3 worm cellular contexts compared by ENCODE assay signal in genomic region chrV:9065915-9066314, ce11.
TF ChIP-seq lines count a peak whose summit lies in the region.

No protein-coding gene starts in this region.

TF ChIP-seq in whole organism, L1 larva, 84 proteins besides CTCF, POLR2A, EP300 and RAD21:
- peak; percentile 11 for TF ChIP-seq nhr-20 (tag; optimal IDR thresholded peaks at IDR 0.05; lab: Kevin White, UChicago)
- peak; percentile 72 for TF ChIP-seq blmp-1 (tag; optimal IDR thresholded peaks at IDR 0.05; lab: Kevin White, UChicago)
- peak; percentile 62 for TF ChIP-seq lin-14 (GFP tag; optimal IDR thresholded peaks at IDR 0.05; lab: Kevin White, UChicago)
- peak; percentile 91 for TF ChIP-seq nhr-85 (tag; lab: Kevin White, UChicago)
- TF ChIP-seq nhr-12 (tag; optimal IDR thresholded peaks at IDR 0.05; lab: Kevin White, UChicago), result no peak
- TF ChIP-seq snu-23 (GFP tag; optimal IDR thresholded peaks at IDR 0.05; lab: Kevin White, UChicago), result peak; percentile 16
- TF ChIP-seq unc-130 (tag; optimal IDR thresholded peaks at IDR 0.05; lab: Kevin White, UChicago), result no peak
- TF ChIP-seq lsy-2 (tag; optimal IDR thresholded peaks at IDR 0.05; lab: Kevin White, UChicago), result peak in 1 of 2 experiments; percentile 3
- no peak for TF ChIP-seq jun-1 (tag; optimal IDR thresholded peaks at IDR 0.05; lab: Kevin White, UChicago)
- TF ChIP-seq Y116A8C.19 (tag; optimal IDR thresholded peaks at IDR 0.05; lab: Kevin White, UChicago; ENCODE audit: borderline replicate concordance), result no peak
- TF ChIP-seq aha-1 (tag; optimal IDR thresholded peaks at IDR 0.05; lab: Kevin White, UChicago), result no peak
TF ChIP-seq in whole organism, L1 larva: peak in this region for 6.

TF ChIP-seq in whole organism, L2 larva, 48 proteins besides CTCF, POLR2A, EP300 and RAD21:
- TF ChIP-seq ceh-16 (tag; optimal IDR thresholded peaks at IDR 0.05; lab: Kevin White, UChicago) (peak; percentile 30), egl-27 (tag; optimal IDR thresholded peaks at IDR 0.05; lab: Kevin White, UChicago) (no peak), nhr-25 (tag; optimal IDR thresholded peaks at IDR 0.05; lab: Kevin White, UChicago) (peak; percentile 35), dmd-4 (tag; optimal IDR thresholded peaks at IDR 0.05; lab: Kevin White, UChicago) (no peak), gmeb-1 (tag; optimal IDR thresholded peaks at IDR 0.05; lab: Kevin White, UChicago) (no peak), elt-1 (tag; optimal IDR thresholded peaks at IDR 0.05; lab: Kevin White, UChicago) (no peak), ZK546.5 (tag; optimal IDR thresholded peaks at IDR 0.05; lab: Kevin White, UChicago) (no peak), zag-1 (tag; optimal IDR thresholded peaks at IDR 0.05; lab: Kevin White, UChicago) (no peak), sma-9 (GFP tag; optimal IDR thresholded peaks at IDR 0.05; lab: Kevin White, UChicago) (peak; percentile 25), sma-9 (tag; optimal IDR thresholded peaks at IDR 0.05; lab: Kevin White, UChicago) (no peak), blmp-1 (tag; optimal IDR thresholded peaks at IDR 0.05; lab: Kevin White, UChicago; ENCODE audit: insufficient read depth) (peak; percentile 61), nhr-12 (tag; optimal IDR thresholded peaks at IDR 0.05; lab: Kevin White, UChicago) (no peak), mab-5 (tag; optimal IDR thresholded peaks at IDR 0.05; lab: Kevin White, UChicago) (no peak)

TF ChIP-seq in whole organism, L3 larva, 47 proteins besides CTCF, POLR2A, EP300 and RAD21:
- no peak for TF ChIP-seq nhr-23 (tag; optimal IDR thresholded peaks at IDR 0.05; lab: Kevin White, UChicago)
- TF ChIP-seq eor-1 (tag; optimal IDR thresholded peaks at IDR 0.05; lab: Kevin White, UChicago), result no peak
- peak; percentile 87 for TF ChIP-seq elt-1 (tag; optimal IDR thresholded peaks at IDR 0.05; lab: Kevin White, UChicago)

Comparison
In these comparisons a context has a peak if more than half of its experiments do, and no peak if none do; other contexts are left out.
1. Of the 22 proteins assayed by ChIP-seq in both whole organism, L1 larva and whole organism, L2 larva: peak only in whole organism, L1 larva: none; only in whole organism, L2 larva: none; in both: blmp-1; in neither: 20; mixed calls (peak in some experiments, not most) for 1.